Worm (Caenorhabditis elegans) whole organism, L1 larva: ENCODE results near the gene hal-2.

Source experiments
- C04F5.9 ChIP-seq: sonication (generic microtip); optimal IDR thresholded peaks from 2 replicates; lab custom pipeline; 2016; ENCODE audit warnings: missing genetic modification characterization, missing compliant biosample characterization
- C16A3.4 ChIP-seq: fragments of 150-350 bp; optimal IDR thresholded peaks from 2 replicates; lab custom pipeline; 2014; ENCODE audit warnings: missing biosample characterization, missing genetic modification characterization
- C34B4.2 ChIP-seq: sonication (generic microtip); optimal IDR thresholded peaks from 2 replicates; lab custom pipeline; 2017; ENCODE audit warnings: mild to moderate bottlenecking, missing genetic modification characterization, missing compliant biosample characterization
- F16B12.6 ChIP-seq: fragments of 150-350 bp; optimal IDR thresholded peaks from 2 replicates; lab custom pipeline; 2014; ENCODE audit warnings: missing biosample characterization, missing genetic modification characterization
- ama-1 ChIP-seq: fragments of 150-350 bp; optimal IDR thresholded peaks from 2 replicates; lab custom pipeline; 2014
- blmp-1 ChIP-seq: fragments of 150-350 bp; optimal IDR thresholded peaks from 2 replicates; lab custom pipeline; 2014; ENCODE audit warnings: missing biosample characterization, missing genetic modification characterization
- ceh-63 ChIP-seq: fragments of 200-800 bp; sonication (Bioruptor generic); optimal IDR thresholded peaks from 2 replicates; lab custom pipeline; 2018; ENCODE audit warnings: mild to moderate bottlenecking, missing genetic modification characterization, missing compliant biosample characterization
- ceh-8 ChIP-seq: fragments of 200-800 bp; sonication (Bioruptor generic); optimal IDR thresholded peaks from 2 replicates; lab custom pipeline; 2018; ENCODE audit warnings: mild to moderate bottlenecking, missing genetic modification characterization, moderate library complexity, missing compliant biosample characterization
- ceh-82 ChIP-seq, 3 experiments: fragments of 150-350 bp in 1 of 3; sonication (generic microtip) in 2 of 3; optimal IDR thresholded peaks; 2 replicates each; lab custom pipeline; 2014 to 2017; ENCODE audit warnings: missing biosample characterization in 3 of 3, missing genetic modification characterization in 3 of 3
- ceh-90 ChIP-seq: sonication (generic microtip); optimal IDR thresholded peaks from 2 replicates; lab custom pipeline; 2016; ENCODE audit warnings: missing genetic modification characterization, missing compliant biosample characterization
- ces-1 ChIP-seq: fragments of 150-350 bp; optimal IDR thresholded peaks from 2 replicates; lab custom pipeline; 2014; ENCODE audit warnings: missing biosample characterization, missing genetic modification reagents, missing genetic modification characterization
- efl-1 ChIP-seq, 4 experiments: fragments of 150-350 bp; optimal IDR thresholded peaks in 3 of 4; peaks in 1 of 4; 1 replicate in 1 of 4; 2 replicates in 3 of 4; lab custom pipeline; 2014; ENCODE audit warnings: missing biosample characterization in 2 of 4, missing genetic modification characterization in 2 of 4, missing genetic modification reagents in 2 of 4
- efl-3 ChIP-seq: fragments of 200-800 bp; sonication (Bioruptor generic); optimal IDR thresholded peaks from 2 replicates; lab custom pipeline; 2018; ENCODE audit warnings: mild to moderate bottlenecking, missing genetic modification characterization, missing compliant biosample characterization
- egl-13 ChIP-seq: sonication (generic microtip); optimal IDR thresholded peaks from 2 replicates; lab custom pipeline; 2016; ENCODE audit warnings: missing genotype, missing genetic modification reagents, missing genetic modification characterization, missing compliant biosample characterization
- elt-2 ChIP-seq: sonication (generic microtip); optimal IDR thresholded peaks from 2 replicates; lab custom pipeline; 2016; ENCODE audit warnings: missing genetic modification characterization, mild to moderate bottlenecking, inconsistent platforms, missing compliant biosample characterization, missing genetic modification reagents
- fkh-10 ChIP-seq: sonication (generic microtip); optimal IDR thresholded peaks from 2 replicates; lab custom pipeline; 2017; ENCODE audit warnings: missing biosample characterization, missing genetic modification reagents, missing genetic modification characterization
- hlh-4 ChIP-seq: sonication (generic microtip); optimal IDR thresholded peaks from 2 replicates; lab custom pipeline; 2016; ENCODE audit warnings: mild to moderate bottlenecking, missing genetic modification characterization, missing compliant biosample characterization
- hpl-2 ChIP-seq: fragments of 150-350 bp; optimal IDR thresholded peaks from 2 replicates; lab custom pipeline; 2014; ENCODE audit warnings: missing biosample characterization, missing genetic modification reagents, missing genetic modification characterization
- irx-1 ChIP-seq: sonication (generic microtip); optimal IDR thresholded peaks from 2 replicates; lab custom pipeline; 2016; ENCODE audit warnings: missing genetic modification characterization, missing compliant biosample characterization
- isw-1 ChIP-seq: fragments of 200-800 bp; sonication (Bioruptor generic); IDR thresholded peaks from 2 replicates; pipeline ENCODE4 v1.3.6; 2022; ENCODE audit warnings: missing genetic modification characterization, missing compliant biosample characterization
- jun-1 ChIP-seq: fragments of 150-350 bp; optimal IDR thresholded peaks from 2 replicates; lab custom pipeline; 2014; ENCODE audit warnings: missing biosample characterization, missing genetic modification reagents, missing genetic modification characterization
- lin-35 ChIP-seq, 2 experiments: fragments of 150-350 bp; optimal IDR thresholded peaks; 2 replicates each; lab custom pipeline; 2014; ENCODE audit warnings: missing biosample characterization in 2 of 2, missing genetic modification characterization in 2 of 2, missing genetic modification reagents in 2 of 2
- mab-9 ChIP-seq: fragments of 200-800 bp; sonication (Bioruptor generic); IDR thresholded peaks from 2 replicates; pipeline ENCODE4 v1.3.6; 2022; ENCODE audit warnings: missing genetic modification reagents, missing genetic modification characterization, missing compliant biosample characterization
- mef-2 ChIP-seq: fragments of 150-350 bp; optimal IDR thresholded peaks from 2 replicates; lab custom pipeline; 2014; ENCODE audit warnings: missing biosample characterization, missing genetic modification characterization
- mep-1 ChIP-seq: fragments of 150-350 bp; optimal IDR thresholded peaks from 2 replicates; lab custom pipeline; 2014; ENCODE audit warnings: missing biosample characterization, missing genetic modification characterization
- nhr-11 ChIP-seq: fragments of 150-350 bp; optimal IDR thresholded peaks from 2 replicates; lab custom pipeline; 2014; ENCODE audit warnings: missing biosample characterization, missing genetic modification characterization
- nhr-19 ChIP-seq: fragments of 200-800 bp; sonication (Bioruptor generic); conservative IDR thresholded peaks from 2 replicates; pipeline ENCODE4 v1.3.6; 2022; ENCODE audit warnings: missing genetic modification characterization, missing compliant biosample characterization
- nhr-76 ChIP-seq: sonication (generic microtip); optimal IDR thresholded peaks from 2 replicates; lab custom pipeline; 2017; ENCODE audit warnings: missing biosample characterization, missing genetic modification characterization
- nhr-77 ChIP-seq: fragments of 150-350 bp; optimal IDR thresholded peaks from 2 replicates; lab custom pipeline; 2014; ENCODE audit warnings: missing biosample characterization, missing genetic modification characterization
- nhr-85 ChIP-seq: sonication (generic microtip); peaks from one replicate; lab custom pipeline; 2016; ENCODE audit warnings: missing genetic modification characterization, inconsistent platforms, missing compliant biosample characterization
- pax-3 ChIP-seq: fragments of 200-800 bp; sonication (Bioruptor generic); optimal IDR thresholded peaks from 2 replicates; lab custom pipeline; 2018; ENCODE audit warnings: mild to moderate bottlenecking, missing genetic modification characterization, moderate library complexity, missing compliant biosample characterization
- pqm-1 ChIP-seq: sonication (generic microtip); optimal IDR thresholded peaks from 3 replicates; lab custom pipeline; 2017; ENCODE audit warnings: missing biosample characterization, missing genetic modification characterization
- rnt-1 ChIP-seq: sonication (generic microtip); optimal IDR thresholded peaks from 2 replicates; lab custom pipeline; 2016; ENCODE audit warnings: mild to moderate bottlenecking, missing genetic modification characterization, moderate library complexity, missing compliant biosample characterization
- snpc-4 ChIP-seq: fragments of 150-350 bp; optimal IDR thresholded peaks from 2 replicates; lab custom pipeline; 2014; ENCODE audit warnings: missing biosample characterization, missing genetic modification characterization
- sox-4 ChIP-seq: sonication (generic microtip); optimal IDR thresholded peaks from 2 replicates; lab custom pipeline; 2016; ENCODE audit warnings: missing genetic modification characterization, missing compliant biosample characterization
- sup-37 ChIP-seq: fragments of 200-800 bp; sonication (Bioruptor generic); optimal IDR thresholded peaks from 2 replicates; lab custom pipeline; 2018; ENCODE audit warnings: mild to moderate bottlenecking, missing genetic modification characterization, missing compliant biosample characterization
- tbx-2 ChIP-seq: sonication (generic microtip); optimal IDR thresholded peaks from 2 replicates; lab custom pipeline; 2016; ENCODE audit warnings: missing genetic modification characterization, missing compliant biosample characterization
- tlp-1 ChIP-seq: fragments of 150-350 bp; optimal IDR thresholded peaks from 2 replicates; lab custom pipeline; 2014; ENCODE audit warnings: missing biosample characterization, missing genetic modification characterization
- unc-130 ChIP-seq: fragments of 150-350 bp; optimal IDR thresholded peaks from 2 replicates; lab custom pipeline; 2017; ENCODE audit warnings: missing biosample characterization, missing genetic modification characterization, inconsistent platforms
- unc-30 ChIP-seq: sonication (generic microtip); optimal IDR thresholded peaks from 2 replicates; lab custom pipeline; 2017; ENCODE audit warnings: missing biosample characterization, missing genetic modification characterization
- unc-98 ChIP-seq: fragments of 200-800 bp; sonication (Bioruptor generic); IDR thresholded peaks from 2 replicates; pipeline ENCODE4 v1.3.6; 2022; ENCODE audit warnings: missing genetic modification characterization, missing compliant biosample characterization
- vab-15 ChIP-seq: sonication (generic microtip); optimal IDR thresholded peaks from 2 replicates; lab custom pipeline; 2017; ENCODE audit warnings: missing genotype, mild to moderate bottlenecking, missing genetic modification characterization, missing compliant biosample characterization
- xbp-1 ChIP-seq: sonication (generic microtip); optimal IDR thresholded peaks from 2 replicates; lab custom pipeline; 2016; ENCODE audit warnings: missing genetic modification characterization, missing compliant biosample characterization
- ztf-4 ChIP-seq: fragments of 150-350 bp; optimal IDR thresholded peaks from 2 replicates; lab custom pipeline; 2014; ENCODE audit warnings: missing biosample characterization, missing genetic modification characterization

The hal-2 gene

ce11 chrIII:10085983-10086382 is 2.7 kb downstream of the hal-2 start, which contains the start of gene T16H12.2:
Gene T16H12.2, plus strand, starts transcription at chrIII:10086283.
- TF ChIP-seq elt-2 (tag; lab: Kevin White, UChicago), result no peak
- no peak for TF ChIP-seq ztf-4 (tag; lab: Kevin White, UChicago)
- no peak for TF ChIP-seq vab-15 (tag; lab: Kevin White, UChicago)
- no peak for TF ChIP-seq ces-1 (GFP tag; lab: Kevin White, UChicago)
- TF ChIP-seq mep-1 (tag; lab: Kevin White, UChicago), result no peak
- TF ChIP-seq irx-1, result no peak
- no peak for TF ChIP-seq unc-98 (GFP tag; lab: Robert Waterston, UW)
- no peak for TF ChIP-seq mab-9 (GFP tag; lab: Robert Waterston, UW)
- TF ChIP-seq nhr-19 (GFP tag; lab: Robert Waterston, UW), result no peak
- TF ChIP-seq ama-1 (lab: Kevin White, UChicago), result no peak
- no peak for TF ChIP-seq nhr-76 (tag; lab: Kevin White, UChicago)
- TF ChIP-seq mef-2 (tag; lab: Kevin White, UChicago), result no peak
- TF ChIP-seq ceh-90 (tag; lab: Kevin White, UChicago), result no peak
- TF ChIP-seq tbx-2 (tag; lab: Kevin White, UChicago), result no peak
- no peak for TF ChIP-seq unc-130 (tag; lab: Kevin White, UChicago)
- no peak for TF ChIP-seq isw-1

ce11 chrIII:10085574-10085973 is 3.2 kb downstream of the hal-2 start:
- no peak for TF ChIP-seq nhr-85 (tag; lab: Kevin White, UChicago)
- no peak for TF ChIP-seq mef-2 (tag; lab: Kevin White, UChicago)
- TF ChIP-seq C16A3.4 (tag; lab: Kevin White, UChicago), result no peak
- TF ChIP-seq ceh-63 (GFP tag; lab: Kevin White, UChicago), result no peak
- no peak for TF ChIP-seq tlp-1 (tag; lab: Kevin White, UChicago)
- TF ChIP-seq nhr-11, result no peak
- TF ChIP-seq isw-1, result no peak
- TF ChIP-seq rnt-1, result no peak
- no peak for TF ChIP-seq xbp-1
- no peak for TF ChIP-seq jun-1 (tag; lab: Kevin White, UChicago)
- TF ChIP-seq sup-37 (GFP tag; lab: Kevin White, UChicago), result no peak
- TF ChIP-seq hpl-2 (GFP tag; lab: Kevin White, UChicago), result no peak
- no peak for TF ChIP-seq nhr-77 (tag; lab: Kevin White, UChicago)
- no peak for TF ChIP-seq ceh-82 (tag; optimal IDR thresholded peaks at IDR 0.05; lab: Kevin White, UChicago)
- TF ChIP-seq ceh-90 (tag; lab: Kevin White, UChicago), result no peak
- TF ChIP-seq, all 84 proteins: peak for 0

- no peak for TF ChIP-seq F16B12.6 (tag; lab: Kevin White, UChicago)
- TF ChIP-seq efl-1 (optimal IDR thresholded peaks at IDR 0.05; lab: Kevin White, UChicago), result no peak
- TF ChIP-seq efl-1 (GFP tag; optimal IDR thresholded peaks at IDR 0.05 in 1 of 2; lab: Kevin White, UChicago), result peak in 1 of 2 experiments; percentile 63
- TF ChIP-seq C34B4.2 (tag; lab: Kevin White, UChicago), result no peak
Observed at ce11 chrIII:10085103-10085502, 3.6 kb downstream of the hal-2 start, which contains the start of gene T16H12.13. Gene T16H12.13, plus strand, starts transcription at chrIII:10085403.

ce11 chrIII:10083242-10083641 is 5.5 kb downstream of the hal-2 start, which contains the start of gene T16H12.3:
Gene T16H12.3, minus strand, starts transcription at chrIII:10083292.
- TF ChIP-seq fkh-10 (no peak), ceh-8 (GFP tag; lab: Kevin White, UChicago) (no peak), ztf-4 (tag; lab: Kevin White, UChicago) (no peak), hlh-4 (tag; lab: Kevin White, UChicago) (no peak), jun-1 (tag; lab: Kevin White, UChicago) (no peak), snpc-4 (no peak), C04F5.9 (tag; lab: Kevin White, UChicago) (no peak), blmp-1 (no peak), egl-13 (tag; lab: Kevin White, UChicago) (no peak), pqm-1 (tag; lab: Kevin White, UChicago) (no peak), pax-3 (tag; lab: Kevin White, UChicago) (no peak), unc-30 (tag; lab: Kevin White, UChicago) (no peak), elt-2 (tag; lab: Kevin White, UChicago) (no peak), tlp-1 (tag; lab: Kevin White, UChicago) (no peak), nhr-85 (tag; lab: Kevin White, UChicago) (no peak), tbx-2 (tag; lab: Kevin White, UChicago) (no peak), sox-4 (tag; lab: Kevin White, UChicago) (no peak), lin-35 (GFP tag; optimal IDR thresholded peaks at IDR 0.05; lab: Kevin White, UChicago) (no peak), efl-3 (no peak)
